Fruit fly (Drosophila melanogaster): ENCODE measurements around the gene CG14013.
A peak's percentile ranks its signal among the peaks of the same experiment; 100 is the strongest.

CG14013 gene

dm6 chr2L:5553750-5554149 is at the start of gene CG14013, which contains the start of gene CG14017:
CG14013 (minus strand) TSS chr2L:5553850.
CG14017 (plus strand) TSS chr2L:5553897.
- TF ChIP-seq noc (tag; optimal IDR thresholded peaks at IDR 0.05) = no peak

dm6 chr2L:5596533-5596932 is 42.9 kb upstream of the CG14013 start, which contains the start of gene CG18266:
CG18266 (plus strand) TSS chr2L:5596833.
- no peak for TF ChIP-seq noc (tag; optimal IDR thresholded peaks at IDR 0.05)

dm6 chr2L:5593839-5594238 is 40.2 kb upstream of the CG14013 start:
- no peak for TF ChIP-seq noc (tag; optimal IDR thresholded peaks at IDR 0.05)

- TF ChIP-seq noc (tag; optimal IDR thresholded peaks at IDR 0.05) = no peak
These were observed 34.7 kb upstream of the CG14013 start, which contains the start of gene CG7251 for dm6 chr2L:5588314-5588713. CG7251 (minus strand) TSS chr2L:5588414.

dm6 chr2L:5581016-5581415 is 27.4 kb upstream of the CG14013 start, which contains the start of gene CG14011:
CG14011 (minus strand) TSS chr2L:5581116.
- no peak for TF ChIP-seq noc (tag; optimal IDR thresholded peaks at IDR 0.05)

dm6 chr2L:5569503-5569902 is 15.9 kb upstream of the CG14013 start:
- no peak for TF ChIP-seq noc (tag; optimal IDR thresholded peaks at IDR 0.05)

dm6 chr2L:5567103-5567502 is 13.5 kb upstream of the CG14013 start:
- TF ChIP-seq noc (tag; optimal IDR thresholded peaks at IDR 0.05) = no peak

dm6 chr2L:5558809-5559392 is 5.3 kb upstream of the CG14013 start, which contains the start of gene GluRIIB:
GluRIIB (plus strand) TSS chr2L:5559342.
- no peak for TF ChIP-seq noc (tag; optimal IDR thresholded peaks at IDR 0.05)

dm6 chr2L:5554818-5555217 is 1.2 kb upstream of the CG14013 start, which contains the start of gene GluRIIA:
GluRIIA (plus strand) TSS chr2L:5555072.
- no peak for TF ChIP-seq noc (tag; optimal IDR thresholded peaks at IDR 0.05)

- no peak for TF ChIP-seq noc (tag; optimal IDR thresholded peaks at IDR 0.05)
These were observed 2.1 kb downstream of the CG14013 start, which contains the start of gene CG18269 for dm6 chr2L:5551538-5551937. CG18269 (plus strand) TSS chr2L:5551838.

- TF ChIP-seq noc (tag; optimal IDR thresholded peaks at IDR 0.05) = no peak
These were observed 2.9 kb downstream of the CG14013 start, which contains the start of gene CG14014 for dm6 chr2L:5550735-5551134. CG14014 (minus strand) TSS chr2L:5550835.

- peak; percentile 23 for TF ChIP-seq noc (tag; optimal IDR thresholded peaks at IDR 0.05)
These were observed 6.3 kb downstream of the CG14013 start for dm6 chr2L:5547288-5547777.

- no peak for TF ChIP-seq noc (tag; optimal IDR thresholded peaks at IDR 0.05)
These were observed 6.9 kb downstream of the CG14013 start, which contains the start of gene Oscillin for dm6 chr2L:5546518-5547287. Oscillin (plus strand) TSS chr2L:5547086.

- TF ChIP-seq noc (tag; optimal IDR thresholded peaks at IDR 0.05) = no peak
These were observed 7.5 kb downstream of the CG14013 start for dm6 chr2L:5546207-5546517.

dm6 chr2L:5542944-5543515 is 10.6 kb downstream of the CG14013 start:
- peak; percentile 21 for TF ChIP-seq noc (tag; optimal IDR thresholded peaks at IDR 0.05)

- TF ChIP-seq noc (tag; optimal IDR thresholded peaks at IDR 0.05) = no peak
These were observed 11.5 kb downstream of the CG14013 start, which contains the start of the genes Hel25E and Lam for dm6 chr2L:5541935-5542685. Hel25E (minus strand) TSS chr2L:5542314. Lam (plus strand) TSS chr2L:5542480.
